Fruit fly (Drosophila melanogaster): ENCODE data around the gene Myo81F.
"Not testable (repeated sequence)": the region's sequence is repeated elsewhere in the genome, so short reads cannot be mapped to it uniquely, and the experiment has no call there.

- TF ChIP-seq Atf-2 (GFP tag; optimal IDR thresholded peaks at IDR 0.05); CrebB (tag; optimal IDR thresholded peaks at IDR 0.05); pan (optimal IDR thresholded peaks at IDR 0.05); pan (GFP tag; optimal IDR thresholded peaks at IDR 0.05 in 1 of 2, IDR thresholded peaks at IDR 0.05 in 1 of 2); CG14965 (GFP tag; optimal IDR thresholded peaks at IDR 0.05; ENCODE audit: borderline replicate concordance); HmgZ (tag; optimal IDR thresholded peaks at IDR 0.05); Atf3 (GFP tag; optimal IDR thresholded peaks at IDR 0.05): not testable (repeated sequence)
Observed at dm6 chr3R:2028042-2028441, 1461.2 kb downstream of the Myo81F start.
